Fruit fly (Drosophila melanogaster): Measurements from ENCODE around the gene Es2.
A peak's percentile ranks its signal among the peaks of the same experiment; 100 is the strongest.

Es2 gene

DNA sequence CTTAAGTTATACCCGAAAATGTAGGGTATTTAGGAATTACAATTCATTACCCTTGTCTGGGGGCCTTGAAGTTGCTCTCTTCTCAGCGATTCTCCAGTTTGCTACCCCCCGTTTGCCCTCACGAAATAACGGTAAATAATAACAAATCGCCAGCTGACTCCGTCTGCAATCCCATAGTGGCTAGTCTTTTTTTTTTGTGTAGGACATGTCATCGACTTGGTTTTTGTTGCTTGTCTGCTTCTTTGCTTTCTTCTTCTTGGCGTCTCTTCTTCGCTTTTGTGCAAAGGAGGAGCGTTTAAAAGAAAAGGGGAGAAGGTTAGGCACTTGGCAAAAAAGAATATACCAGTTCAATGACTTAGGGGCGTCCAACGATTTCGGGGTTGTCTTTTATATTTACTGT lies 45.1 kb upstream of the Es2 start (continued):
- TF ChIP-seq unc-4 (GFP tag; IDR thresholded peaks at IDR 0.05; ENCODE audit: partially characterized antibody) = no peak
- peak; percentile 45 for TF ChIP-seq CG17385 (GFP tag; optimal IDR thresholded peaks at IDR 0.05)
- no peak for TF ChIP-seq Oli (tag; optimal IDR thresholded peaks at IDR 0.05)

DNA sequence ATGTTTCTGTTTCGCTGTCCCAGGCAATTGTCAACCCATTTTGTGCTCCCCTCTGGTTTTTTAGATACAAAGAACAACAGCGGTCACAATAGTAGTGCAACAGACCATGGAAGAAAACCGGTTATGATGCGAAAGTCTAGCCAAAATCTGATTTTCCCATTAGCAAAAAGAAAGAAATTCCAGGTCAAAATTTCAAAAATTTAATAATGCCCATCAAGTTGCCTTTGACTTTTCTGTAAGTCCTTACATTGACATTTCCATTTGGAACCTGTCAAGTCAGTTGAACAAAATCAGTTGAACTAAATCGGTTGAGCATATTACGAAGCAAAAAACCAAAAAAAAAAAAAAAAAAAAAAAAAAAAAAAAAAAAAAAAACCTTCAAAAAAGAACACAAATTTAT lies 44.3 kb upstream of the Es2 start:
- peak; percentile 44 for TF ChIP-seq CG11504 (tag; optimal IDR thresholded peaks at IDR 0.05)
- TF ChIP-seq HLH54F (GFP tag; optimal IDR thresholded peaks at IDR 0.05) = no peak
- TF ChIP-seq Side (GFP tag; optimal IDR thresholded peaks at IDR 0.05) = peak; percentile 34
- peak; percentile 18 for TF ChIP-seq az2 (GFP tag; optimal IDR thresholded peaks at IDR 0.05)
- TF ChIP-seq Sox102F (GFP tag; optimal IDR thresholded peaks at IDR 0.05) = no peak
- no peak for TF ChIP-seq CG15479 (GFP tag; optimal IDR thresholded peaks at IDR 0.05)
- peak; percentile 38 for TF ChIP-seq CG17359 (tag; optimal IDR thresholded peaks at IDR 0.05)
- peak; percentile 52 for TF ChIP-seq CG7839 (tag; optimal IDR thresholded peaks at IDR 0.05)
- TF ChIP-seq dpn (GFP tag; optimal IDR thresholded peaks at IDR 0.05) = peak in 1 of 2 experiments; percentile 52
- TF ChIP-seq CG17361 (GFP tag; IDR thresholded peaks at IDR 0.05) = peak; percentile 22; the same call in 1 of the 3 replicates
- TF ChIP-seq pnt (GFP tag; optimal IDR thresholded peaks at IDR 0.05) = peak; percentile 30
- TF ChIP-seq TFAM (GFP tag; optimal IDR thresholded peaks at IDR 0.05) = no peak
- no peak for TF ChIP-seq chif (GFP tag; optimal IDR thresholded peaks at IDR 0.05)
- TF ChIP-seq jumu (GFP tag; optimal IDR thresholded peaks at IDR 0.05) = peak; percentile 29
- TF ChIP-seq bsh (GFP tag; optimal IDR thresholded peaks at IDR 0.05) = peak in 1 of 2 experiments; percentile 13
- no peak for TF ChIP-seq bbx (GFP tag; IDR thresholded peaks at IDR 0.05; ENCODE audit: partially characterized antibody)
- TF ChIP-seq bab2 (GFP tag; optimal IDR thresholded peaks at IDR 0.05) = peak; percentile 32
- peak; percentile 11 for TF ChIP-seq mam (GFP tag; optimal IDR thresholded peaks at IDR 0.05)
- TF ChIP-seq Camta (GFP tag; optimal IDR thresholded peaks at IDR 0.05) = peak; percentile 60
- TF ChIP-seq tin (GFP tag; optimal IDR thresholded peaks at IDR 0.05) = peak; percentile 23
- TF ChIP-seq sens (GFP tag) = peak; percentile 94
- TF ChIP-seq fd96Cb (tag; optimal IDR thresholded peaks at IDR 0.05) = no peak
- 0 out of 3 replicates have a peak, but pooled peaks have one; percentile 30 for TF ChIP-seq zfh1 (GFP tag; IDR thresholded peaks at IDR 0.05)
- TF ChIP-seq dmrt99B (tag; optimal IDR thresholded peaks at IDR 0.05) = peak; percentile 54
- peak; percentile 64 for TF ChIP-seq CG11696 (GFP tag; IDR thresholded peaks at IDR 0.05)
- peak; percentile 48 for TF ChIP-seq CG2678 (tag; optimal IDR thresholded peaks at IDR 0.05)
- TF ChIP-seq Hr78 (GFP tag; optimal IDR thresholded peaks at IDR 0.05) = no peak
- TF ChIP-seq lov (optimal IDR thresholded peaks at IDR 0.05) = no peak
- TF ChIP-seq lov (GFP tag; IDR thresholded peaks at IDR 0.05) = no peak
- no peak for TF ChIP-seq repo (GFP tag; optimal IDR thresholded peaks at IDR 0.05)
- TF ChIP-seq CG32772 (GFP tag; IDR thresholded peaks at IDR 0.05) = 0 out of 2 replicates have a peak, but pooled peaks have one; percentile 20
- TF ChIP-seq nmo (GFP tag; optimal IDR thresholded peaks at IDR 0.05) = peak; percentile 63
- TF ChIP-seq phol (tag; optimal IDR thresholded peaks at IDR 0.05) = peak; percentile 23
- peak; percentile 34 for TF ChIP-seq gem (tag; optimal IDR thresholded peaks at IDR 0.05)
- TF ChIP-seq CG8290 (GFP tag; optimal IDR thresholded peaks at IDR 0.05) = peak; percentile 10
- TF ChIP-seq CG8290 (tag; optimal IDR thresholded peaks at IDR 0.05) = no peak
- TF ChIP-seq Ptx1 (GFP tag; IDR thresholded peaks at IDR 0.05) = 0 out of 2 replicates have a peak, but pooled peaks have one; percentile 12
- TF ChIP-seq lmd (GFP tag; IDR thresholded peaks at IDR 0.05) = peak; percentile 39
- TF ChIP-seq Rfx (GFP tag; IDR thresholded peaks at IDR 0.05) = 0 out of 2 replicates have a peak, but pooled peaks have one; percentile 29
- peak; percentile 16 for TF ChIP-seq Oli (tag; optimal IDR thresholded peaks at IDR 0.05)
- peak; percentile 21 to 48 for TF ChIP-seq Pdp1 (GFP tag; optimal IDR thresholded peaks at IDR 0.05)
- peak; percentile 68 for TF ChIP-seq Med (GFP tag)
- peak; percentile 11 for TF ChIP-seq ATbp (GFP tag; optimal IDR thresholded peaks at IDR 0.05)
- TF ChIP-seq CG18262 (tag; optimal IDR thresholded peaks at IDR 0.05) = peak; percentile 6
- peak; percentile 36 for TF ChIP-seq crc (GFP tag; optimal IDR thresholded peaks at IDR 0.05)
- peak; percentile 13 for TF ChIP-seq lilli (GFP tag; optimal IDR thresholded peaks at IDR 0.05)
- 0 out of 3 replicates have a peak, but pooled peaks have one; percentile 13 for TF ChIP-seq CG2199 (GFP tag; IDR thresholded peaks at IDR 0.05)
